Fruit fly (Drosophila melanogaster) whole organism, embryonic: ENCODE results near the gene CG12116.

ENCODE experiments used
- CG2889 ChIP-seq: fragments of 200-800 bp; sonication (Bioruptor generic); IDR thresholded peaks from 3 replicates; pipeline ENCODE4 v1.3.6; 2022; ENCODE audit warnings: missing biosample characterization, missing genetic modification characterization
- CG7271 ChIP-seq: fragments of 200-800 bp; sonication (Bioruptor generic); optimal IDR thresholded peaks from 2 replicates; lab custom pipeline; 2018; ENCODE audit warnings: missing biosample characterization, mild to moderate bottlenecking, missing genetic modification characterization, moderate library complexity
- CG7839 ChIP-seq: fragments of 200-800 bp; sonication (Bioruptor generic); optimal IDR thresholded peaks from 3 replicates; lab custom pipeline; 2018; ENCODE audit warnings: missing biosample characterization, mild to moderate bottlenecking, missing genetic modification characterization, moderate library complexity
- CG8944 ChIP-seq: fragments of 200-800 bp; sonication (Bioruptor generic); optimal IDR thresholded peaks from 3 replicates; lab custom pipeline; 2016; ENCODE audit warnings: missing biosample characterization, missing genetic modification characterization
- Dll ChIP-seq: fragments of 200-800 bp; sonication (Bioruptor generic); IDR thresholded peaks from 4 replicates; pipeline ENCODE4 v1.3.6; 2022; ENCODE audit warnings: missing biosample characterization, missing genetic modification characterization; ENCODE audit not compliant: partially characterized antibody
- Myb ChIP-seq: fragments of 200-800 bp; sonication (Bioruptor generic); optimal IDR thresholded peaks from 2 replicates; lab custom pipeline; 2016; ENCODE audit warnings: missing biosample characterization, missing genetic modification characterization
- en ChIP-seq: fragments of 200-800 bp; sonication (Bioruptor generic); optimal IDR thresholded peaks from 2 replicates; lab custom pipeline; 2016; ENCODE audit warnings: missing biosample characterization, missing genetic modification characterization
- grau ChIP-seq: fragments of 200-800 bp; optimal IDR thresholded peaks from 3 replicates; lab custom pipeline; 2019; ENCODE audit warnings: missing biosample characterization, mild to moderate bottlenecking, missing genetic modification characterization, moderate library complexity
- grn ChIP-seq: fragments of 200-800 bp; sonication (Bioruptor generic); optimal IDR thresholded peaks from 3 replicates; lab custom pipeline; 2017; ENCODE audit warnings: missing biosample characterization, missing genetic modification characterization
- row ChIP-seq: fragments of 200-800 bp; sonication (Bioruptor generic); IDR thresholded peaks from 3 replicates; pipeline ENCODE4 v1.3.6; 2022; ENCODE audit warnings: missing biosample characterization, missing genetic modification characterization

- TF ChIP-seq CG7271 (no peak), CG2889 (GFP tag; lab: Robert Waterston, UW) (no peak), grau (no peak), CG7839 (tag; lab: Kevin White, UChicago) (no peak), CG8944 (no peak), Dll (GFP tag; lab: Robert Waterston, UW) (no peak), Myb (GFP tag; lab: Kevin White, UChicago) (no peak), grn (no peak), row (GFP tag; lab: Robert Waterston, UW) (no peak), en (no peak)
Measured at dm6 chrX:8479031-8479568, 10.3 kb upstream of the CG12116 start, which contains the start of gene Cp36.
